Worm (Caenorhabditis elegans): ENCODE measurements around the gene gcy-8.

The gcy-8 gene

ce11 chrIV:7982024-7982576 is 54.1 kb downstream of the gcy-8 start, which contains the start of gene arf-5:
Gene arf-5, plus strand, starts transcription at chrIV:7982526.
- no peak for TF ChIP-seq nhr-10 (tag; optimal IDR thresholded peaks at IDR 0.05)
- peak in 1 of 2 experiments; percentile 36 for TF ChIP-seq mdl-1 (tag; optimal IDR thresholded peaks at IDR 0.05)
- no peak for TF ChIP-seq blmp-1 (tag; optimal IDR thresholded peaks at IDR 0.05; ENCODE audit: insufficient read depth)
- peak; percentile 42 for TF ChIP-seq nhr-129 (tag; optimal IDR thresholded peaks at IDR 0.05)
- peak; percentile 48 for TF ChIP-seq C34F6.9 (tag; optimal IDR thresholded peaks at IDR 0.05)
- TF ChIP-seq nhr-77 (tag; optimal IDR thresholded peaks at IDR 0.05): no peak
- TF ChIP-seq lin-11 (tag; optimal IDR thresholded peaks at IDR 0.05): peak; percentile 9
- TF ChIP-seq aly-2 (tag; optimal IDR thresholded peaks at IDR 0.05): no peak
- peak; percentile 52 for TF ChIP-seq unc-55 (GFP tag; optimal IDR thresholded peaks at IDR 0.05)
- no peak for TF ChIP-seq fos-1 (tag; optimal IDR thresholded peaks at IDR 0.05)
- TF ChIP-seq ceh-16 (tag; optimal IDR thresholded peaks at IDR 0.05): no peak
- TF ChIP-seq lin-13 (GFP tag; optimal IDR thresholded peaks at IDR 0.05): peak; percentile 37
- TF ChIP-seq sma-3 (GFP tag; optimal IDR thresholded peaks at IDR 0.05): no peak
- TF ChIP-seq crh-2 (tag; optimal IDR thresholded peaks at IDR 0.05): peak; percentile 73
- no peak for TF ChIP-seq sem-4 (tag; optimal IDR thresholded peaks at IDR 0.05)
- peak in 1 of 2 experiments; percentile 74 for TF ChIP-seq lsy-2 (tag; optimal IDR thresholded peaks at IDR 0.05)

- TF ChIP-seq ceh-82 (tag; optimal IDR thresholded peaks at IDR 0.05): no peak
- no peak for TF ChIP-seq ama-1 (optimal IDR thresholded peaks at IDR 0.05)
- TF ChIP-seq zag-1 (tag; optimal IDR thresholded peaks at IDR 0.05): no peak
- TF ChIP-seq nhr-23 (tag; optimal IDR thresholded peaks at IDR 0.05): no peak
- TF ChIP-seq nhr-77 (tag; optimal IDR thresholded peaks at IDR 0.05): no peak
- no peak for TF ChIP-seq lin-39 (tag; optimal IDR thresholded peaks at IDR 0.05)
- no peak for TF ChIP-seq nhr-21 (tag; optimal IDR thresholded peaks at IDR 0.05)
- TF ChIP-seq elt-1 (tag; optimal IDR thresholded peaks at IDR 0.05): peak; percentile 4
- TF ChIP-seq sma-9 (GFP tag; optimal IDR thresholded peaks at IDR 0.05): peak; percentile 4
- no peak for TF ChIP-seq sma-9 (tag; optimal IDR thresholded peaks at IDR 0.05)
- TF ChIP-seq gmeb-1 (tag; optimal IDR thresholded peaks at IDR 0.05): no peak
- no peak for TF ChIP-seq ZK546.5 (tag; optimal IDR thresholded peaks at IDR 0.05)
- no peak for TF ChIP-seq ztf-4 (tag; optimal IDR thresholded peaks at IDR 0.05)
- no peak for TF ChIP-seq lsy-2 (tag; optimal IDR thresholded peaks at IDR 0.05)
- no peak for TF ChIP-seq aly-2 (tag; optimal IDR thresholded peaks at IDR 0.05)
Measured at ce11 chrIV:7983021-7983420, 55.1 kb downstream of the gcy-8 start.

Measured in whole organism, L2 larva.